Worm (Caenorhabditis elegans) whole organism, midembryonic: ENCODE data around the gene ZC250.5.

Source experiments
- T22C8.4 ChIP-seq: fragments of 200-800 bp; sonication (Bioruptor generic); IDR thresholded peaks from 2 replicates; pipeline ENCODE4 v1.3.6; 2022; ENCODE audit warnings: missing genetic modification characterization, missing compliant biosample characterization
- cog-1 ChIP-seq: sonication (generic microtip); optimal IDR thresholded peaks from 2 replicates; lab custom pipeline; 2016; ENCODE audit warnings: missing genetic modification characterization, missing compliant biosample characterization
- flt-1 ChIP-seq: fragments of 200-800 bp; sonication (Bioruptor generic); IDR thresholded peaks from 2 replicates; pipeline ENCODE4 v1.3.6; 2022; ENCODE audit warnings: missing genetic modification characterization, missing compliant biosample characterization
- klf-2 ChIP-seq: fragments of 200-800 bp; sonication (Bioruptor generic); conservative IDR thresholded peaks from 2 replicates; pipeline ENCODE4 v1.3.6; 2022; ENCODE audit warnings: missing genetic modification reagents, missing genetic modification characterization, missing compliant biosample characterization
- tab-1 ChIP-seq: fragments of 200-800 bp; sonication (Bioruptor generic); IDR thresholded peaks from 2 replicates; pipeline ENCODE4 v1.3.6; 2022; ENCODE audit warnings: missing genetic modification characterization, missing compliant biosample characterization

DNA sequence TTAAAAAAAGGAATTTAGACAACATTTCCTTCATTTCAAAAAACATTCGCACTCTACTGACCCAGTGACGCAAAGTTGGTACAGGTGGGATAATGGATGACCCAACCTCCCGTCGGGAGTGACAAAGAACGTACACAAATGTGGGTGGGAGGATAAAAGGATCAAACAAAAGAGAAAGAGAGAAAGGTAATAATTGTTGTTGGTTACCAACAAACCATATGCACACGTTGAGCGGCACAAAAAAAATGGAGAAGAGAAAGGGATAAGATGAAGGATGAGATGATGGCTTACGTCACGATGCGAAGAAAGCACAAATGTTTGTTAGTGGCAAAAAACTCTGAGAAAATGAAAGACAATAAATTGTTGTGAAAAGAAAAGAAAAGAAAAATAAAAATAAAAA is 46.1 kb downstream of the ZC250.5 start:
- TF ChIP-seq flt-1 (GFP tag; lab: Robert Waterston, UW) = no peak
- TF ChIP-seq klf-2 (GFP tag; lab: Robert Waterston, UW) = no peak
- no peak for TF ChIP-seq T22C8.4 (GFP tag; lab: Robert Waterston, UW)
- TF ChIP-seq cog-1 (tag; lab: Kevin White, UChicago) = no peak
- no peak for TF ChIP-seq tab-1 (GFP tag; lab: Robert Waterston, UW)
